Fruit fly (Drosophila melanogaster) whole organism, embryonic: ENCODE data around the gene Polr2D.

Experiments used
- Bdp1 ChIP-seq: fragments of 200-800 bp; sonication (Bioruptor generic); optimal IDR thresholded peaks from 3 replicates; lab custom pipeline; 2016; ENCODE audit warnings: missing biosample characterization, missing genetic modification characterization
- Bteb2 ChIP-seq: fragments of 200-800 bp; sonication (Bioruptor generic); optimal IDR thresholded peaks from 2 replicates; lab custom pipeline; 2016; ENCODE audit warnings: missing biosample characterization, missing genetic modification characterization
- CG10654 ChIP-seq: fragments of 200-800 bp; sonication (Bioruptor generic); optimal IDR thresholded peaks from 2 replicates; lab custom pipeline; 2016; ENCODE audit warnings: missing biosample characterization, missing genetic modification characterization
- CG14667 ChIP-seq: fragments of 200-800 bp; sonication (Bioruptor generic); IDR thresholded peaks from 2 replicates; pipeline ENCODE4 v1.3.6; 2022; ENCODE audit warnings: missing biosample characterization, missing genetic modification characterization
- CG15514 ChIP-seq: fragments of 200-800 bp; sonication (Bioruptor generic); optimal IDR thresholded peaks from 3 replicates; lab custom pipeline; 2017; ENCODE audit warnings: missing biosample characterization, missing genetic modification characterization, mild to moderate bottlenecking, moderate library complexity, missing genetic modification reagents
- CG17361 ChIP-seq: fragments of 200-800 bp; sonication (Bioruptor generic); IDR thresholded peaks from 3 replicates; pipeline ENCODE4 v1.3.6; 2022; ENCODE audit warnings: missing biosample characterization, missing genetic modification characterization
- CG17802 ChIP-seq: fragments of 200-800 bp; sonication (Bioruptor generic); optimal IDR thresholded peaks from 2 replicates; lab custom pipeline; 2018; ENCODE audit warnings: missing biosample characterization, mild to moderate bottlenecking, missing genetic modification characterization, moderate library complexity
- CG31388 ChIP-seq: fragments of 200-800 bp; sonication (Bioruptor generic); optimal IDR thresholded peaks from 2 replicates; lab custom pipeline; 2016; ENCODE audit warnings: missing biosample characterization, missing genetic modification characterization
- CG3281 ChIP-seq: fragments of 200-800 bp; sonication (Bioruptor generic); optimal IDR thresholded peaks from 3 replicates; lab custom pipeline; 2017; ENCODE audit warnings: missing biosample characterization, mild to moderate bottlenecking, missing genetic modification characterization
- CG34422 ChIP-seq: fragments of 200-800 bp; sonication (Bioruptor generic); IDR thresholded peaks from 3 replicates; pipeline ENCODE4 v1.3.6; 2022; ENCODE audit warnings: missing biosample characterization, missing genetic modification characterization
- CG3995 ChIP-seq: fragments of 200-800 bp; sonication (Bioruptor generic); optimal IDR thresholded peaks from 3 replicates; lab custom pipeline; 2016; ENCODE audit warnings: missing biosample characterization, missing genetic modification characterization
- CG4404 ChIP-seq: fragments of 200-800 bp; sonication (Bioruptor generic); IDR thresholded peaks from 2 replicates; pipeline ENCODE4 v1.3.6; 2022; ENCODE audit warnings: missing biosample characterization, missing genetic modification characterization
- CG6175 ChIP-seq: fragments of 200-800 bp; sonication (Bioruptor generic); IDR thresholded peaks from 3 replicates; pipeline ENCODE4 v1.3.6; 2022; ENCODE audit warnings: missing biosample characterization, missing genetic modification characterization
- CG6254 ChIP-seq: fragments of 200-800 bp; sonication (Bioruptor generic); optimal IDR thresholded peaks from 3 replicates; lab custom pipeline; 2017; ENCODE audit warnings: mild to moderate bottlenecking, missing biosample characterization, missing genetic modification reagents, missing genetic modification characterization
- CG7271 ChIP-seq: fragments of 200-800 bp; sonication (Bioruptor generic); optimal IDR thresholded peaks from 2 replicates; lab custom pipeline; 2018; ENCODE audit warnings: missing biosample characterization, mild to moderate bottlenecking, missing genetic modification characterization, moderate library complexity
- CG7839 ChIP-seq: fragments of 200-800 bp; sonication (Bioruptor generic); optimal IDR thresholded peaks from 3 replicates; lab custom pipeline; 2018; ENCODE audit warnings: missing biosample characterization, mild to moderate bottlenecking, missing genetic modification characterization, moderate library complexity
- CG7928 ChIP-seq: fragments of 200-800 bp; sonication (Bioruptor generic); optimal IDR thresholded peaks from 2 replicates; lab custom pipeline; 2017; ENCODE audit warnings: missing biosample characterization, mild to moderate bottlenecking, missing genetic modification characterization
- CG8765 ChIP-seq: fragments of 200-800 bp; sonication (Bioruptor generic); IDR thresholded peaks from 2 replicates; pipeline ENCODE4 v1.3.6; 2022; ENCODE audit warnings: missing biosample characterization, missing genetic modification characterization
- CG8944 ChIP-seq: fragments of 200-800 bp; sonication (Bioruptor generic); optimal IDR thresholded peaks from 3 replicates; lab custom pipeline; 2016; ENCODE audit warnings: missing biosample characterization, missing genetic modification characterization
- CG9727 ChIP-seq: fragments of 200-800 bp; sonication (Bioruptor generic); optimal IDR thresholded peaks from 3 replicates; lab custom pipeline; 2017; ENCODE audit warnings: missing biosample characterization, mild to moderate bottlenecking, missing genetic modification characterization
- D19A ChIP-seq: fragments of 200-800 bp; optimal IDR thresholded peaks from 3 replicates; lab custom pipeline; 2019; ENCODE audit warnings: missing biosample characterization, mild to moderate bottlenecking, missing genetic modification characterization, moderate library complexity
- Dek ChIP-seq: fragments of 200-800 bp; sonication (Bioruptor generic); optimal IDR thresholded peaks from 3 replicates; lab custom pipeline; 2019; ENCODE audit warnings: missing biosample characterization, mild to moderate bottlenecking, missing genetic modification characterization, moderate library complexity
- Ets97D ChIP-seq: fragments of 200-800 bp; sonication (Bioruptor generic); optimal IDR thresholded peaks from 3 replicates; lab custom pipeline; 2016; ENCODE audit warnings: missing biosample characterization, missing genetic modification characterization
- Fer1 ChIP-seq: fragments of 200-800 bp; sonication (Bioruptor generic); optimal IDR thresholded peaks from 2 replicates; lab custom pipeline; 2017; ENCODE audit warnings: missing biosample characterization, mild to moderate bottlenecking, missing genetic modification characterization
- Hr3 ChIP-seq: fragments of 200-800 bp; sonication (Bioruptor generic); optimal IDR thresholded peaks from 3 replicates; lab custom pipeline; 2016; ENCODE audit warnings: missing biosample characterization, missing genetic modification characterization
- Hr78 ChIP-seq, 2 experiments: fragments of 200-800 bp in 1 of 2; fragments of >200 bp in 1 of 2; sonication (Bioruptor generic) in 1 of 2; optimal IDR thresholded peaks; 2 replicates each; lab custom pipeline; 2017 to 2019; ENCODE audit warnings: missing biosample characterization in 2 of 2, missing genetic modification characterization in 2 of 2, mild to moderate bottlenecking in 1 of 2, moderate library complexity in 1 of 2
- MTF-1 ChIP-seq: fragments of 200-800 bp; sonication (Bioruptor generic); optimal IDR thresholded peaks from 2 replicates; lab custom pipeline; 2018; ENCODE audit warnings: missing biosample characterization, mild to moderate bottlenecking, missing genetic modification characterization, borderline replicate concordance
- Myb ChIP-seq: fragments of 200-800 bp; sonication (Bioruptor generic); optimal IDR thresholded peaks from 2 replicates; lab custom pipeline; 2016; ENCODE audit warnings: missing biosample characterization, missing genetic modification characterization
- Poxn ChIP-seq: fragments of 200-800 bp; sonication (Bioruptor generic); IDR thresholded peaks from 2 replicates; pipeline ENCODE4 v1.3.6; 2022; ENCODE audit warnings: missing biosample characterization, missing genetic modification characterization
- Rx ChIP-seq: fragments of 200-800 bp; sonication (Bioruptor generic); IDR thresholded peaks from 2 replicates; pipeline ENCODE4 v1.3.6; 2022; ENCODE audit warnings: missing biosample characterization, missing genetic modification characterization
- Sox102F ChIP-seq: fragments of 200-800 bp; sonication (Bioruptor generic); optimal IDR thresholded peaks from 2 replicates; lab custom pipeline; 2018; ENCODE audit warnings: missing biosample characterization, mild to moderate bottlenecking, missing genetic modification characterization, moderate library complexity
- Stat92E ChIP-seq, 3 experiments: fragments of >200 bp in 2 of 3; fragments of 200-800 bp in 1 of 3; sonication (Bioruptor generic) in 1 of 3; optimal IDR thresholded peaks; 2 replicates each; lab custom pipeline; 2017 to 2019; ENCODE audit warnings: missing biosample characterization in 3 of 3, missing genetic modification characterization in 3 of 3, mild to moderate bottlenecking in 1 of 3, moderate library complexity in 1 of 3
- YL-1 ChIP-seq: fragments of 200-800 bp; sonication (Bioruptor generic); optimal IDR thresholded peaks from 3 replicates; lab custom pipeline; 2017; ENCODE audit warnings: missing biosample characterization, mild to moderate bottlenecking, missing genetic modification characterization
- abd-A ChIP-seq: fragments of 200-800 bp; sonication (Bioruptor generic); optimal IDR thresholded peaks from 3 replicates; lab custom pipeline; 2019; ENCODE audit warnings: missing biosample characterization, mild to moderate bottlenecking, missing genetic modification characterization, moderate library complexity
- ash1 ChIP-seq: fragments of 200-800 bp; sonication (Bioruptor generic); optimal IDR thresholded peaks from 2 replicates; lab custom pipeline; 2018; ENCODE audit warnings: missing biosample characterization, mild to moderate bottlenecking, missing genetic modification characterization
- bab2 ChIP-seq: fragments of 200-800 bp; sonication (Bioruptor generic); optimal IDR thresholded peaks from 2 replicates; lab custom pipeline; 2016; ENCODE audit warnings: missing biosample characterization, missing genetic modification characterization
- cg ChIP-seq: fragments of 200-800 bp; sonication (Bioruptor generic); optimal IDR thresholded peaks from 3 replicates; lab custom pipeline; 2019; ENCODE audit warnings: missing biosample characterization, mild to moderate bottlenecking, missing genetic modification characterization, moderate library complexity
- ci ChIP-seq: fragments of 200-800 bp; sonication (Bioruptor generic); IDR thresholded peaks from 3 replicates; pipeline ENCODE4 v1.3.6; 2022; ENCODE audit warnings: missing biosample characterization, missing genetic modification characterization
- ems ChIP-seq: fragments of 200-800 bp; sonication (Bioruptor generic); optimal IDR thresholded peaks from 3 replicates; lab custom pipeline; 2016; ENCODE audit warnings: missing biosample characterization, missing genetic modification characterization
- fd96Cb ChIP-seq: fragments of 200-800 bp; sonication (Bioruptor generic); optimal IDR thresholded peaks from 2 replicates; lab custom pipeline; 2018; ENCODE audit warnings: missing biosample characterization, mild to moderate bottlenecking, missing genetic modification characterization, moderate library complexity
- ftz-f1 ChIP-seq: fragments of 200-800 bp; sonication (Bioruptor generic); optimal IDR thresholded peaks from 2 replicates; lab custom pipeline; 2016; ENCODE audit warnings: missing biosample characterization, missing genetic modification characterization
- gsb ChIP-seq: fragments of 200-800 bp; sonication (Bioruptor generic); IDR thresholded peaks from 2 replicates; pipeline ENCODE4 v1.3.6; 2022; ENCODE audit warnings: missing biosample characterization, missing genetic modification characterization
- hb ChIP-seq: fragments of 200-800 bp; sonication (Bioruptor generic); IDR thresholded peaks from 3 replicates; pipeline ENCODE4 v1.3.6; 2022; ENCODE audit warnings: missing biosample characterization, missing genetic modification characterization; ENCODE audit not compliant: partially characterized antibody
- hth ChIP-seq: fragments of >200 bp; optimal IDR thresholded peaks from 2 replicates; lab custom pipeline; 2017; ENCODE audit warnings: inconsistent platforms
- lola ChIP-seq, 3 experiments: fragments of >200 bp in 2 of 3; fragments of 200-800 bp in 1 of 3; sonication (Bioruptor generic) in 1 of 3; optimal IDR thresholded peaks; 2 replicates each; lab custom pipeline; 2017 to 2019; ENCODE audit warnings: missing biosample characterization in 3 of 3, missing genetic modification characterization in 3 of 3, mild to moderate bottlenecking in 1 of 3, moderate library complexity in 1 of 3
- psq ChIP-seq: fragments of 200-800 bp; sonication (Bioruptor generic); optimal IDR thresholded peaks from 2 replicates; lab custom pipeline; 2017; ENCODE audit warnings: missing biosample characterization, missing genetic modification characterization
- ro ChIP-seq: fragments of 200-800 bp; sonication (Bioruptor generic); IDR thresholded peaks from 2 replicates; pipeline ENCODE4 v1.3.6; 2022; ENCODE audit warnings: missing biosample characterization, missing genetic modification characterization
- shn ChIP-seq: fragments of 200-800 bp; sonication (Bioruptor generic); optimal IDR thresholded peaks from 3 replicates; lab custom pipeline; 2016; ENCODE audit warnings: missing biosample characterization, missing genetic modification characterization
- slbo ChIP-seq: fragments of 200-800 bp; sonication (Bioruptor generic); IDR thresholded peaks from 2 replicates; pipeline ENCODE4 v1.3.6; 2022; ENCODE audit warnings: missing biosample characterization, missing genetic modification characterization
- sob ChIP-seq: fragments of 200-800 bp; sonication (Bioruptor generic); IDR thresholded peaks from 2 replicates; pipeline ENCODE4 v1.3.6; 2022; ENCODE audit warnings: missing biosample characterization, missing genetic modification characterization
- unpg ChIP-seq: fragments of 200-800 bp; sonication (Bioruptor generic); optimal IDR thresholded peaks from 3 replicates; lab custom pipeline; 2018; ENCODE audit warnings: missing biosample characterization, mild to moderate bottlenecking, missing genetic modification characterization, moderate library complexity

Gene Polr2D

DNA sequence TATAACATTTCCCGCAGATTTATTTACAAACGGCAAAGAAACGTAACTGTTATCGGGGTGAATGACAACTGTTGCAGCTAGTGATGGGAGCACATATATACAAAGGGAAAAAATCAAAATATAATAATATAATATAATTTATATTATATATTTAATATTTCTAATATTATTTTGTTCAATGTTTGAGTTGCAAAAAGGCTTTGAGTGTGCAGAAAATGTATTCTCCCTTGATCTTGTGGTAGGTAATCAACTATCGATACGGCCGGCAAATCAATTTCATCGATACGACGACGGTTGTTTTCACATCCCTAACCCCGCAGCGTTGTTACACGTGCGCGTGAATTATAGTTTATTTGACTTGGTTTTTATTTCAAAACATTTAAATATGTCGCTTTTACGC lies 31.9 kb downstream of the Polr2D start, which contains the start of the genes mTerf5 and Non3 (continued):
- TF ChIP-seq CG3995 (GFP tag; lab: Kevin White, UChicago) (no peak), Hr3 (GFP tag; lab: Kevin White, UChicago) (peak; percentile 73), CG6175 (no peak), Fer1 (GFP tag; lab: Kevin White, UChicago) (peak; percentile 64), YL-1 (GFP tag; lab: Kevin White, UChicago) (peak; percentile 50), CG7839 (tag; lab: Kevin White, UChicago) (peak; percentile 63), CG9727 (GFP tag; lab: Kevin White, UChicago) (peak; percentile 60), cg (no peak), bab2 (GFP tag; lab: Kevin White, UChicago) (peak; percentile 38), gsb (GFP tag; lab: Robert Waterston, UW) (no peak), CG8944 (GFP tag; lab: Kevin White, UChicago) (peak; percentile 17), Bdp1 (peak; percentile 12), CG17361 (GFP tag; lab: Robert Waterston, UW) (peak; percentile 58; the same call in 2 of the 3 replicates), hb (GFP tag; lab: Robert Waterston, UW) (peak; percentile 83), CG31388 (peak; percentile 10), MTF-1 (no peak), CG8765 (GFP tag; lab: Robert Waterston, UW) (peak; percentile 31; the same call in 1 of the 2 replicates), Rx (GFP tag; lab: Robert Waterston, UW) (no peak), CG6254 (peak; percentile 43), CG17802 (tag; lab: Kevin White, UChicago) (no peak), unpg (GFP tag; lab: Kevin White, UChicago) (peak; percentile 69), psq (GFP tag; lab: Kevin White, UChicago) (peak; percentile 41), CG7271 (peak; percentile 44), ash1 (GFP tag; lab: Kevin White, UChicago) (no peak), CG4404 (GFP tag; lab: Robert Waterston, UW) (peak; percentile 34; the same call in 1 of the 2 replicates), ems (GFP tag; lab: Kevin White, UChicago) (no peak), ftz-f1 (GFP tag; lab: Kevin White, UChicago) (no peak), Myb (GFP tag; lab: Kevin White, UChicago) (peak; percentile 18), shn (GFP tag; lab: Kevin White, UChicago) (peak; percentile 18), CG34422 (GFP tag; lab: Robert Waterston, UW) (peak; percentile 77), CG15514 (GFP tag; lab: Kevin White, UChicago) (peak; percentile 62), abd-A (tag; lab: Kevin White, UChicago) (no peak), CG10654 (GFP tag; lab: Kevin White, UChicago) (peak; percentile 56), CG3281 (peak; percentile 59), Poxn (GFP tag; lab: Robert Waterston, UW) (no peak), Sox102F (GFP tag; lab: Kevin White, UChicago) (peak; percentile 64), ci (GFP tag; lab: Robert Waterston, UW) (peak; percentile 46; the same call in 1 of the 3 replicates), ro (no peak), CG14667 (GFP tag; lab: Robert Waterston, UW) (no peak), fd96Cb (tag; lab: Kevin White, UChicago) (peak; percentile 40), D19A (tag; lab: Kevin White, UChicago) (peak; percentile 43), Hr78 (GFP tag; optimal IDR thresholded peaks at IDR 0.05; lab: Kevin White, UChicago) (no peak), slbo (GFP tag; lab: Robert Waterston, UW) (peak; percentile 67; the same call in 1 of the 2 replicates), Ets97D (GFP tag; lab: Kevin White, UChicago) (peak; percentile 43), lola (GFP tag; optimal IDR thresholded peaks at IDR 0.05; lab: Kevin White, UChicago) (peak in 1 of 3 experiments; percentile 61), hth (lab: Kevin White, UChicago) (no peak), Bteb2 (no peak), sob (GFP tag; lab: Robert Waterston, UW) (peak; percentile 25; the same call in 1 of the 2 replicates), Stat92E (GFP tag; optimal IDR thresholded peaks at IDR 0.05; lab: Kevin White, UChicago) (no peak), CG7928 (no peak), Dek (tag; lab: Kevin White, UChicago) (peak; percentile 36)
